Fruit fly (Drosophila melanogaster) whole organism, embryonic: ENCODE results near the gene CG12289.
A peak's percentile ranks its signal among the peaks of the same experiment; 100 is the strongest.

Source experiments
- Abd-B ChIP-seq: fragments of 200-800 bp; sonication (Bioruptor generic); optimal IDR thresholded peaks from 2 replicates; lab custom pipeline; 2018; ENCODE audit warnings: missing biosample characterization, mild to moderate bottlenecking, missing genetic modification characterization, moderate library complexity
- Atf-2 ChIP-seq: fragments of 200-800 bp; sonication (Bioruptor generic); optimal IDR thresholded peaks from 2 replicates; lab custom pipeline; 2016; ENCODE audit warnings: missing biosample characterization, missing genetic modification characterization
- BtbVII ChIP-seq: fragments of 200-800 bp; sonication (Bioruptor generic); optimal IDR thresholded peaks from 3 replicates; lab custom pipeline; 2017; ENCODE audit warnings: missing biosample characterization, mild to moderate bottlenecking, missing genetic modification characterization
- Bteb2 ChIP-seq: fragments of 200-800 bp; sonication (Bioruptor generic); optimal IDR thresholded peaks from 2 replicates; lab custom pipeline; 2016; ENCODE audit warnings: missing biosample characterization, missing genetic modification characterization
- CG10209 ChIP-seq: fragments of 200-800 bp; sonication (Bioruptor generic); optimal IDR thresholded peaks from 3 replicates; lab custom pipeline; 2017; ENCODE audit warnings: missing biosample characterization, mild to moderate bottlenecking, missing genetic modification characterization, missing genetic modification reagents
- CG11504 ChIP-seq: fragments of 200-800 bp; sonication (Bioruptor generic); optimal IDR thresholded peaks from 3 replicates; lab custom pipeline; 2019; ENCODE audit warnings: missing biosample characterization, mild to moderate bottlenecking, missing genetic modification characterization, moderate library complexity
- CG13424 ChIP-seq: fragments of 200-800 bp; sonication (Bioruptor generic); optimal IDR thresholded peaks from 2 replicates; lab custom pipeline; 2019; ENCODE audit warnings: missing biosample characterization, mild to moderate bottlenecking, missing genetic modification characterization, moderate library complexity
- CG15011 ChIP-seq: fragments of 200-800 bp; sonication (Bioruptor generic); optimal IDR thresholded peaks from 3 replicates; lab custom pipeline; 2018; ENCODE audit warnings: missing biosample characterization, mild to moderate bottlenecking, missing genetic modification characterization
- CG1647 ChIP-seq: fragments of 200-800 bp; sonication (Bioruptor generic); optimal IDR thresholded peaks from 3 replicates; lab custom pipeline; 2016; ENCODE audit warnings: missing biosample characterization, missing genetic modification characterization
- CG18476 ChIP-seq: fragments of 200-800 bp; sonication (Bioruptor generic); optimal IDR thresholded peaks from 2 replicates; lab custom pipeline; 2016; ENCODE audit warnings: missing biosample characterization, mild to moderate bottlenecking, missing genetic modification characterization
- CG3407 ChIP-seq: fragments of 200-800 bp; sonication (Bioruptor generic); optimal IDR thresholded peaks from 2 replicates; lab custom pipeline; 2018; ENCODE audit warnings: missing biosample characterization, mild to moderate bottlenecking, missing genetic modification characterization
- CG34422 ChIP-seq: fragments of 200-800 bp; sonication (Bioruptor generic); IDR thresholded peaks from 3 replicates; pipeline ENCODE4 v1.3.6; 2022; ENCODE audit warnings: missing biosample characterization, missing genetic modification characterization
- CG4360 ChIP-seq: fragments of 200-800 bp; sonication (Bioruptor generic); IDR thresholded peaks from 2 replicates; pipeline ENCODE4 v1.3.6; 2022; ENCODE audit warnings: missing biosample characterization, missing genetic modification characterization
- CG5180 ChIP-seq: fragments of 200-800 bp; sonication (Bioruptor generic); optimal IDR thresholded peaks from 3 replicates; lab custom pipeline; 2017; ENCODE audit warnings: missing biosample characterization, missing genetic modification characterization, mild to moderate bottlenecking, moderate library complexity, missing genetic modification reagents
- CG6254 ChIP-seq: fragments of 200-800 bp; sonication (Bioruptor generic); optimal IDR thresholded peaks from 3 replicates; lab custom pipeline; 2017; ENCODE audit warnings: mild to moderate bottlenecking, missing biosample characterization, missing genetic modification reagents, missing genetic modification characterization
- CG6272 ChIP-seq: fragments of 200-800 bp; sonication (Bioruptor generic); IDR thresholded peaks from 2 replicates; pipeline ENCODE4 v1.3.6; 2022; ENCODE audit warnings: missing biosample characterization, missing genetic modification characterization
- CG6765 ChIP-seq: fragments of 200-800 bp; sonication (Bioruptor generic); optimal IDR thresholded peaks from 3 replicates; lab custom pipeline; 2017; ENCODE audit warnings: missing biosample characterization, mild to moderate bottlenecking, missing genetic modification characterization
- CG6791 ChIP-seq: fragments of 200-800 bp; sonication (Bioruptor generic); IDR thresholded peaks from 3 replicates; pipeline ENCODE4 v1.3.6; 2022; ENCODE audit warnings: missing biosample characterization, missing genetic modification characterization; ENCODE audit not compliant: partially characterized antibody
- CG6854 ChIP-seq: fragments of 200-800 bp; sonication (Bioruptor generic); optimal IDR thresholded peaks from 3 replicates; lab custom pipeline; 2017; ENCODE audit warnings: missing biosample characterization, mild to moderate bottlenecking, missing genetic modification characterization
- CG7963 ChIP-seq: fragments of 200-800 bp; sonication (Bioruptor generic); IDR thresholded peaks from 3 replicates; pipeline ENCODE4 v1.3.6; 2022; ENCODE audit warnings: missing biosample characterization, missing genetic modification characterization; ENCODE audit not compliant: partially characterized antibody
- CkIIα-i1 ChIP-seq: fragments of 200-800 bp; sonication (Bioruptor generic); IDR thresholded peaks from 2 replicates; pipeline ENCODE4 v1.3.6; 2022; ENCODE audit warnings: missing biosample characterization, missing genetic modification characterization
- D ChIP-seq, 2 experiments: fragments of 200-800 bp in 1 of 2; fragments of >200 bp in 1 of 2; sonication (Bioruptor generic) in 1 of 2; optimal IDR thresholded peaks; 2 replicates in 1 of 2; 3 replicates in 1 of 2; lab custom pipeline; 2017; ENCODE audit warnings: mild to moderate bottlenecking in 1 of 2, missing biosample characterization in 1 of 2, missing genetic modification characterization in 1 of 2, missing genetic modification reagents in 1 of 2
- Dek ChIP-seq: fragments of 200-800 bp; sonication (Bioruptor generic); optimal IDR thresholded peaks from 3 replicates; lab custom pipeline; 2019; ENCODE audit warnings: missing biosample characterization, mild to moderate bottlenecking, missing genetic modification characterization, moderate library complexity
- Dfd ChIP-seq, 2 experiments: fragments of >200 bp; optimal IDR thresholded peaks; 2 replicates each; lab custom pipeline; 2017; ENCODE audit warnings: missing biosample characterization in 2 of 2, missing genetic modification characterization in 2 of 2
- Dip3 ChIP-seq: fragments of 200-800 bp; sonication (Bioruptor generic); optimal IDR thresholded peaks from 3 replicates; lab custom pipeline; 2016; ENCODE audit warnings: missing biosample characterization, missing genetic modification characterization
- Drgx ChIP-seq: fragments of 200-800 bp; sonication (Bioruptor generic); IDR thresholded peaks from 2 replicates; pipeline ENCODE4 v1.3.6; 2022; ENCODE audit warnings: missing biosample characterization, missing genetic modification characterization
- E2f1 ChIP-seq: fragments of 200-800 bp; sonication (Bioruptor generic); IDR thresholded peaks from 2 replicates; pipeline ENCODE4 v1.3.6; 2022; ENCODE audit warnings: missing biosample characterization, missing genetic modification characterization
- NC2α ChIP-seq: fragments of 200-800 bp; sonication (Bioruptor generic); optimal IDR thresholded peaks from 2 replicates; lab custom pipeline; 2016; ENCODE audit warnings: missing biosample characterization, missing genetic modification characterization
- Pdp1 ChIP-seq, 2 experiments: fragments of 200-800 bp; sonication (Bioruptor generic); optimal IDR thresholded peaks; 3 replicates each; lab custom pipeline; 2016; ENCODE audit warnings: missing biosample characterization in 2 of 2, missing genetic modification characterization in 2 of 2, mild to moderate bottlenecking in 1 of 2, moderate library complexity in 1 of 2
- Ptx1 ChIP-seq: fragments of 200-800 bp; sonication (Bioruptor generic); IDR thresholded peaks from 2 replicates; pipeline ENCODE4 v1.3.6; 2022; ENCODE audit warnings: missing biosample characterization, missing genetic modification characterization
- Six4 ChIP-seq: fragments of 200-800 bp; sonication (Bioruptor generic); optimal IDR thresholded peaks from 2 replicates; lab custom pipeline; 2016; ENCODE audit warnings: missing biosample characterization, missing genetic modification characterization
- Tbp ChIP-seq: fragments of >200 bp; optimal IDR thresholded peaks from 2 replicates; lab custom pipeline; 2018; ENCODE audit warnings: missing biosample characterization, missing genetic modification characterization
- Trl ChIP-seq, 3 experiments: fragments of >200 bp in 2 of 3; fragments of 200-800 bp in 1 of 3; sonication (Bioruptor generic) in 1 of 3; optimal IDR thresholded peaks; 2 replicates in 1 of 3; 3 replicates in 2 of 3; lab custom pipeline; 2016 to 2017; ENCODE audit warnings: missing biosample characterization in 1 of 3, missing genetic modification characterization in 1 of 3
- cg ChIP-seq: fragments of 200-800 bp; sonication (Bioruptor generic); optimal IDR thresholded peaks from 3 replicates; lab custom pipeline; 2019; ENCODE audit warnings: missing biosample characterization, mild to moderate bottlenecking, missing genetic modification characterization, moderate library complexity
- chm ChIP-seq: fragments of 200-800 bp; sonication (Bioruptor generic); IDR thresholded peaks from 2 replicates; pipeline ENCODE4 v1.3.6; 2022; ENCODE audit warnings: missing biosample characterization, missing genetic modification characterization
- chn ChIP-seq: fragments of 200-800 bp; sonication (Bioruptor generic); optimal IDR thresholded peaks from 2 replicates; lab custom pipeline; 2016; ENCODE audit warnings: missing biosample characterization, missing genetic modification characterization
- croc ChIP-seq: fragments of 200-800 bp; sonication (Bioruptor generic); conservative IDR thresholded peaks from 3 replicates; pipeline ENCODE4 v1.3.6; 2022; ENCODE audit warnings: missing biosample characterization, missing genetic modification characterization
- eyg ChIP-seq: fragments of 200-800 bp; sonication (Bioruptor generic); optimal IDR thresholded peaks from 3 replicates; lab custom pipeline; 2016; ENCODE audit warnings: missing biosample characterization, missing genetic modification characterization
- grn ChIP-seq: fragments of 200-800 bp; sonication (Bioruptor generic); optimal IDR thresholded peaks from 3 replicates; lab custom pipeline; 2017; ENCODE audit warnings: missing biosample characterization, missing genetic modification characterization
- ind ChIP-seq: fragments of 200-800 bp; sonication (Bioruptor generic); optimal IDR thresholded peaks from 3 replicates; lab custom pipeline; 2016; ENCODE audit warnings: missing biosample characterization, missing genetic modification characterization
- jumu ChIP-seq: fragments of 200-800 bp; sonication (Bioruptor generic); optimal IDR thresholded peaks from 3 replicates; lab custom pipeline; 2016; ENCODE audit warnings: missing biosample characterization, missing genetic modification characterization
- klu ChIP-seq: fragments of 200-800 bp; sonication (Bioruptor generic); IDR thresholded peaks from 2 replicates; pipeline ENCODE4 v1.3.6; 2022; ENCODE audit warnings: missing biosample characterization, missing genetic modification characterization
- p53 ChIP-seq: fragments of 200-800 bp; sonication (Bioruptor generic); optimal IDR thresholded peaks from 2 replicates; lab custom pipeline; 2016; ENCODE audit warnings: missing biosample characterization, missing genetic modification characterization
- pho ChIP-seq: fragments of 200-800 bp; sonication (Bioruptor generic); optimal IDR thresholded peaks from 2 replicates; lab custom pipeline; 2016; ENCODE audit warnings: missing biosample characterization, missing genetic modification characterization
- sens ChIP-seq: fragments of 200-800 bp; sonication (Bioruptor generic); peaks from one replicate; lab custom pipeline; 2016; ENCODE audit warnings: missing biosample characterization, missing genetic modification characterization
- seq ChIP-seq: fragments of 200-800 bp; sonication (Bioruptor generic); IDR thresholded peaks from 2 replicates; pipeline ENCODE4 v1.3.6; 2022; ENCODE audit warnings: missing biosample characterization, missing genetic modification characterization
- toy ChIP-seq: fragments of 200-800 bp; sonication (Bioruptor generic); IDR thresholded peaks from 2 replicates; pipeline ENCODE4 v1.3.6; 2022; ENCODE audit warnings: missing biosample characterization, missing genetic modification characterization
- trh ChIP-seq: fragments of 200-800 bp; sonication (Bioruptor generic); optimal IDR thresholded peaks from 2 replicates; lab custom pipeline; 2016; ENCODE audit warnings: missing biosample characterization, missing genetic modification characterization
- zfh2 ChIP-seq: fragments of 200-800 bp; sonication (Bioruptor generic); optimal IDR thresholded peaks from 2 replicates; lab custom pipeline; 2016; ENCODE audit warnings: missing biosample characterization, missing genetic modification characterization

Gene CG12289

DNA sequence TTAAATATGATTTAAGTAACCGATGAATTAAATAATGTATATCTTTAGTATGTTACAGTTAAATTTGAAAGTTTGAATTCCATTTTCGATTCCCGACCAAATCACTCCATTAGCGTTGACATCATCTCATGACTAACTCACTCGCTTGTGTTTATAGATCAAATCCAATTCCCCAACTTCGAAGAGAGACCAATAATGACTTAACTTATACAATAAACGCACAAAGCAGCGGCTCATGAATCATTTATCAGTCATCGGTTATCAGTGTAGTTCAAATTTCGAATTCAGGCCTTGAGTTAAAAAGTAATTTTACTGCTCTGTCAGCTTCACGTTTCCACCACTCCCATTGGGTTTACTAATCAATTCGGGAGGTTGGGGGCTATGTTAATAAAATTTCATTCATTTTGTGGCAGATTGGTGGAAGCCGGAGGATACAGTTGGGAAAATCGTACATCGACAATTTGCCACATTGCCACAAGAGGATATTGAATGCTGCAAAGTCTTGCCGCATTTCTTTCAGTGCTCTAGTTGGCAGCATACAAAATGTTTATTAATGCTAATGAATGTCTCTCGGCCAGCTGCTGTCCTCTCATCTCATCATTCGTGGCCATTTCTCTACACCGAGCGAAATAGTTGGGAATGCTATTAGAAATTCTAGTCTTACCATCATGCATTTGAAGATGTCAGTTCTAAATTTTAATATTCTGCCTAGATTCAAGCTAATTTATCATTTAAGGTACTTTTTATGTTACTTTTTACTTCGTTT lies 49.8 kb downstream of the CG12289 start (continued):
- TF ChIP-seq Abd-B = peak; percentile 8
- no peak for TF ChIP-seq CG3407 (GFP tag; lab: Kevin White, UChicago)
- TF ChIP-seq CG7963 (GFP tag; lab: Robert Waterston, UW) = no peak
- no peak for TF ChIP-seq Dek
- no peak for TF ChIP-seq klu
- no peak for TF ChIP-seq jumu (GFP tag; lab: Kevin White, UChicago)
- TF ChIP-seq eyg (GFP tag; lab: Kevin White, UChicago) = peak; percentile 30
- no peak for TF ChIP-seq CG13424
- TF ChIP-seq CG6854 (GFP tag; lab: Kevin White, UChicago) = no peak
- TF ChIP-seq CG1647 (GFP tag; lab: Kevin White, UChicago) = no peak
- TF ChIP-seq grn (GFP tag; lab: Kevin White, UChicago) = no peak
- TF ChIP-seq CG6791 = no peak
- TF ChIP-seq ind = peak; percentile 47
- TF ChIP-seq trh = peak; percentile 33
- no peak for TF ChIP-seq toy
- TF ChIP-seq Drgx (GFP tag; lab: Robert Waterston, UW) = no peak
- TF ChIP-seq CG6765 (GFP tag; lab: Kevin White, UChicago) = no peak
- peak; percentile 15 for TF ChIP-seq CG10209 (GFP tag; lab: Kevin White, UChicago)
- no peak for TF ChIP-seq CG15011
- TF ChIP-seq NC2α (GFP tag; lab: Kevin White, UChicago) = no peak
- TF ChIP-seq BtbVII (GFP tag; lab: Kevin White, UChicago) = no peak
- peak; percentile 46; the same call in 1 of the 2 replicates for TF ChIP-seq seq
- TF ChIP-seq CG5180 (GFP tag; lab: Kevin White, UChicago) = peak; percentile 31
- no peak for TF ChIP-seq CG34422
- TF ChIP-seq croc = no peak
- TF ChIP-seq pho (GFP tag; lab: Kevin White, UChicago) = no peak
- TF ChIP-seq Tbp (GFP tag; lab: Kevin White, UChicago) = no peak
- no peak for TF ChIP-seq cg (GFP tag; lab: Kevin White, UChicago)
- TF ChIP-seq Trl (optimal IDR thresholded peaks at IDR 0.05; lab: Kevin White, UChicago) = no peak
- no peak for TF ChIP-seq Trl (GFP tag; optimal IDR thresholded peaks at IDR 0.05; lab: Kevin White, UChicago)
- TF ChIP-seq chn (GFP tag; lab: Kevin White, UChicago) = peak; percentile 23
- no peak for TF ChIP-seq Bteb2 (GFP tag; lab: Kevin White, UChicago)
- peak; percentile 23; the same call in 1 of the 2 replicates for TF ChIP-seq Ptx1 (GFP tag; lab: Robert Waterston, UW)
- TF ChIP-seq CG11504 (tag; lab: Kevin White, UChicago) = peak; percentile 61
- no peak for TF ChIP-seq CG6272 (GFP tag; lab: Robert Waterston, UW)
- peak; percentile 39 for TF ChIP-seq Six4 (GFP tag; lab: Kevin White, UChicago)
- TF ChIP-seq Pdp1 (GFP tag; optimal IDR thresholded peaks at IDR 0.05; lab: Kevin White, UChicago) = peak; percentile 15 to 64
- TF ChIP-seq E2f1 (GFP tag; lab: Robert Waterston, UW) = no peak
- TF ChIP-seq CG6254 = no peak
- TF ChIP-seq chm (GFP tag; lab: Robert Waterston, UW) = no peak
- TF ChIP-seq D (optimal IDR thresholded peaks at IDR 0.05; lab: Kevin White, UChicago) = no peak
- peak; percentile 33 for TF ChIP-seq D (GFP tag; optimal IDR thresholded peaks at IDR 0.05; lab: Kevin White, UChicago)
- TF ChIP-seq Dfd (GFP tag; optimal IDR thresholded peaks at IDR 0.05; lab: Kevin White, UChicago) = no peak
- TF ChIP-seq CG18476 (GFP tag; lab: Kevin White, UChicago) = peak; percentile 17
- no peak for TF ChIP-seq Dip3 (GFP tag; lab: Kevin White, UChicago)
- TF ChIP-seq CG4360 (GFP tag; lab: Robert Waterston, UW) = no peak
- peak; percentile 1 for TF ChIP-seq Atf-2 (GFP tag; lab: Kevin White, UChicago)
- TF ChIP-seq sens (GFP tag; lab: Kevin White, UChicago) = peak; percentile 91
- no peak for TF ChIP-seq zfh2
- no peak for TF ChIP-seq CkIIα-i1 (GFP tag; lab: Robert Waterston, UW)
- no peak for TF ChIP-seq p53 (GFP tag; lab: Kevin White, UChicago)
